Worm (Caenorhabditis elegans): ENCODE measurements around the gene dgn-2.

dgn-2 gene

DNA sequence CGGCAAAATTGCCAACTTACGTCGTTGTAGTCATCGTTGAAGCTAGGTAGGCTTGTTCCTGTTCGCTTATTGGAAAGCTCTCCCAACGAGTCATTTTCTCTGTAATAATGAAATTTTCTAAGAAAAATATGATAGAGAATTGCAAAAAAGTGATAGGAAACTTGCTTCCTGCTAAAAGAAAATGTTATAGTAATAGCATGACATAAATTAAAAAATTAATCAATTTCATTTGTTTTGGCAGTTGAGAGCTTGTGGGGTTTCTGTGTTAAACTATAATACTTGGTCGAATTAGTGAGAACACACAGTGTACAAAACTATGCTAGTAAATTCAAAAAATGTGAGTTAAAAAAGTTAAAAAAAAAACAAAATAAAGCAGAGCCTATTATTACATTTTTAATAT is 37.5 kb downstream of the dgn-2 start, which contains the start of gene F21E9.2:
F21E9.2 (minus strand) TSS at position 101 of the 400 bp plus-strand sequence.
- TF ChIP-seq F23B12.7 (tag; optimal IDR thresholded peaks at IDR 0.05; ENCODE audit: insufficient read depth) (no peak), cebp-2 (GFP tag; IDR thresholded peaks at IDR 0.05) (no peak), Y79H2A.3 (GFP tag; conservative IDR thresholded peaks at IDR 0.05) (no peak), akir-1 (GFP tag; optimal IDR thresholded peaks at IDR 0.05) (no peak), xnd-1 (tag; optimal IDR thresholded peaks at IDR 0.05) (no peak), fkh-3 (tag; optimal IDR thresholded peaks at IDR 0.05) (no peak), snpc-4 (GFP tag; optimal IDR thresholded peaks at IDR 0.05) (no peak), snpc-4 (tag; optimal IDR thresholded peaks at IDR 0.05) (no peak), F55B11.4 (tag; optimal IDR thresholded peaks at IDR 0.05; ENCODE audit: borderline replicate concordance, insufficient read depth) (no peak), gei-17 (GFP tag; optimal IDR thresholded peaks at IDR 0.05) (no peak), die-1 (tag; optimal IDR thresholded peaks at IDR 0.05) (no peak), D2030.7 (GFP tag; IDR thresholded peaks at IDR 0.05) (no peak), attf-3 (GFP tag; conservative IDR thresholded peaks at IDR 0.05) (no peak), nhr-120 (GFP tag; IDR thresholded peaks at IDR 0.05) (no peak), madf-3 (GFP tag; IDR thresholded peaks at IDR 0.05) (no peak), ama-1 (optimal IDR thresholded peaks at IDR 0.05) (no peak), ama-1 (GFP tag; optimal IDR thresholded peaks at IDR 0.05) (no peak), tbx-9 (tag; optimal IDR thresholded peaks at IDR 0.05; ENCODE audit: borderline replicate concordance) (no peak), nfya-2 (GFP tag; IDR thresholded peaks at IDR 0.05) (no peak), pha-4 (tag; optimal IDR thresholded peaks at IDR 0.05) (no peak)

DNA sequence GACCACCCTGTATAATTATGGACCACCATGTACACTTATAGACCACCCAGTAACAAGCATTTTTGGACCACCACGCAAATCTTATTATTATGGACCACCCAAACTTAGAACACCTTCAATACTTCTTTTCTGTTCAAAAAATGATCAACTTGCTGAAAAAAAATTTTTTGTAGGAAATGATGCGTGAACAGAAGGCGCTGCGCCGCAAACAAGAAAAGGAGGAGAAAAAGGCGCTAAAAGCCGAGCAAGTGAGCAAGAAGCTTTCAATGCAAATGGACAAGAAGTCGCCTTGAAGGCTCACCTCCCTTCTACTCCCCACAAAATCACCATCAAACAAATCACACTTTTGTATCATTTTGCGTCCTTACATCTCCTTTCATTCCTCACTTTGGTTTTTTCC is 40.1 kb downstream of the dgn-2 start:
- TF ChIP-seq hmg-1.2 (GFP tag; IDR thresholded peaks at IDR 0.05) (no peak), Y67H2A.10 (GFP tag; conservative IDR thresholded peaks at IDR 0.05) (no peak), F49E8.2 (tag; optimal IDR thresholded peaks at IDR 0.05; ENCODE audit: insufficient read depth) (no peak), pbrm-1 (GFP tag; IDR thresholded peaks at IDR 0.05) (no peak), ZK185.1 (tag; optimal IDR thresholded peaks at IDR 0.05; ENCODE audit: poor library complexity, severe bottlenecking) (no peak), F39B2.1 (GFP tag; IDR thresholded peaks at IDR 0.05) (no peak), tbx-9 (tag; optimal IDR thresholded peaks at IDR 0.05; ENCODE audit: borderline replicate concordance) (no peak), tbp1 (GFP tag; optimal IDR thresholded peaks at IDR 0.05) (no peak), nfya-1 (tag; optimal IDR thresholded peaks at IDR 0.05; ENCODE audit: borderline replicate concordance, insufficient read depth) (no peak), hlh-12 (tag; optimal IDR thresholded peaks at IDR 0.05) (no peak), attf-5 (GFP tag; optimal IDR thresholded peaks at IDR 0.05) (no peak), F57C9.4 (tag; optimal IDR thresholded peaks at IDR 0.05) (no peak), C06A6.2 (GFP tag; conservative IDR thresholded peaks at IDR 0.05) (no peak), snpc-1.3 (tag; optimal IDR thresholded peaks at IDR 0.05; ENCODE audit: insufficient read depth) (no peak), ztf-22 (GFP tag; optimal IDR thresholded peaks at IDR 0.05) (no peak), F57A8.1 (GFP tag; optimal IDR thresholded peaks at IDR 0.05) (no peak), him-1 (tag; optimal IDR thresholded peaks at IDR 0.05) (no peak), ztf-3 (GFP tag; optimal IDR thresholded peaks at IDR 0.05) (no peak), sdz-38 (tag; optimal IDR thresholded peaks at IDR 0.05) (no peak), lin-40 (tag; optimal IDR thresholded peaks at IDR 0.05) (no peak)
